Fruit fly (Drosophila melanogaster) whole organism, adult: ENCODE data around the gene CG11426.

Experiments used
- CG11617 ChIP-seq: fragments of 200-800 bp; sonication (Bioruptor generic); optimal IDR thresholded peaks from 2 replicates; lab custom pipeline; 2017; ENCODE audit warnings: mild to moderate bottlenecking, missing biosample characterization, missing genetic modification reagents, missing genetic modification characterization
- CG12768 ChIP-seq: fragments of 200-800 bp; sonication (Bioruptor generic); optimal IDR thresholded peaks from 2 replicates; lab custom pipeline; 2017; ENCODE audit warnings: missing biosample characterization, missing genetic modification characterization, mild to moderate bottlenecking, moderate library complexity, missing genetic modification reagents
- CG14711 ChIP-seq: fragments of 200-800 bp; sonication (Bioruptor generic); optimal IDR thresholded peaks from 2 replicates; lab custom pipeline; 2018; ENCODE audit warnings: missing biosample characterization, mild to moderate bottlenecking, missing genetic modification characterization, moderate library complexity
- CG1620 ChIP-seq: fragments of 200-800 bp; sonication (Bioruptor generic); optimal IDR thresholded peaks from 2 replicates; lab custom pipeline; 2016; ENCODE audit warnings: missing biosample characterization, missing genetic modification characterization
- CG33017 ChIP-seq: fragments of 200-800 bp; sonication (Bioruptor generic); optimal IDR thresholded peaks from 2 replicates; lab custom pipeline; 2018; ENCODE audit warnings: missing biosample characterization, mild to moderate bottlenecking, missing genetic modification characterization, moderate library complexity
- CG5204 ChIP-seq: fragments of 200-800 bp; sonication (Bioruptor generic); optimal IDR thresholded peaks from 2 replicates; lab custom pipeline; 2016; ENCODE audit warnings: missing biosample characterization, missing genetic modification characterization
- CG7045 ChIP-seq: fragments of 200-800 bp; sonication (Bioruptor generic); optimal IDR thresholded peaks from 2 replicates; lab custom pipeline; 2017; ENCODE audit warnings: missing biosample characterization, mild to moderate bottlenecking, missing genetic modification characterization
- CG7101 ChIP-seq: fragments of 200-800 bp; sonication (Bioruptor generic); optimal IDR thresholded peaks from 2 replicates; lab custom pipeline; 2018; ENCODE audit warnings: missing biosample characterization, mild to moderate bottlenecking, missing genetic modification characterization, moderate library complexity
- Clk ChIP-seq: fragments of 200-800 bp; sonication (Bioruptor generic); optimal IDR thresholded peaks from 2 replicates; lab custom pipeline; 2017; ENCODE audit warnings: missing biosample characterization, missing genetic modification characterization
- Crg-1 ChIP-seq: fragments of 200-800 bp; sonication (Bioruptor generic); optimal IDR thresholded peaks from 2 replicates; lab custom pipeline; 2016; ENCODE audit warnings: missing biosample characterization, missing genetic modification characterization
- Hr96 ChIP-seq: fragments of 200-800 bp; sonication (Bioruptor generic); optimal IDR thresholded peaks from 2 replicates; lab custom pipeline; 2016; ENCODE audit warnings: missing biosample characterization, missing genetic modification characterization
- Mnt ChIP-seq: fragments of 200-800 bp; sonication (Bioruptor generic); optimal IDR thresholded peaks from 2 replicates; lab custom pipeline; 2016; ENCODE audit warnings: missing biosample characterization, mild to moderate bottlenecking, missing genetic modification characterization
- bab1 ChIP-seq: fragments of 200-800 bp; sonication (Bioruptor generic); optimal IDR thresholded peaks from 3 replicates; lab custom pipeline; 2019; ENCODE audit warnings: missing biosample characterization, mild to moderate bottlenecking, missing genetic modification characterization, moderate library complexity
- cic ChIP-seq: fragments of 200-800 bp; sonication (Bioruptor generic); optimal IDR thresholded peaks from 2 replicates; lab custom pipeline; 2017; ENCODE audit warnings: missing biosample characterization, mild to moderate bottlenecking, missing genetic modification characterization, moderate library complexity
- cnc ChIP-seq, 2 experiments: fragments of >200 bp; optimal IDR thresholded peaks; 2 replicates each; lab custom pipeline; 2017
- kay ChIP-seq: fragments of 200-800 bp; sonication (Bioruptor generic); peaks from one replicate; lab custom pipeline; 2016; ENCODE audit warnings: missing biosample characterization, missing genetic modification characterization, borderline replicate concordance
- ovo ChIP-seq: fragments of 200-800 bp; sonication (Bioruptor generic); optimal IDR thresholded peaks from 2 replicates; lab custom pipeline; 2016; ENCODE audit warnings: missing biosample characterization, missing genetic modification characterization
- pad ChIP-seq: fragments of 200-800 bp; sonication (Bioruptor generic); optimal IDR thresholded peaks from 3 replicates; lab custom pipeline; 2017; ENCODE audit warnings: missing biosample characterization, missing genetic modification characterization, mild to moderate bottlenecking, moderate library complexity, missing genetic modification reagents
- tj ChIP-seq: fragments of 200-800 bp; sonication (Bioruptor generic); optimal IDR thresholded peaks from 3 replicates; lab custom pipeline; 2017; ENCODE audit warnings: missing biosample characterization, mild to moderate bottlenecking, missing genetic modification characterization, moderate library complexity
- toe ChIP-seq: fragments of 200-800 bp; sonication (Bioruptor generic); optimal IDR thresholded peaks from 2 replicates; lab custom pipeline; 2016; ENCODE audit warnings: missing biosample characterization, missing genetic modification characterization

CG11426 gene

DNA sequence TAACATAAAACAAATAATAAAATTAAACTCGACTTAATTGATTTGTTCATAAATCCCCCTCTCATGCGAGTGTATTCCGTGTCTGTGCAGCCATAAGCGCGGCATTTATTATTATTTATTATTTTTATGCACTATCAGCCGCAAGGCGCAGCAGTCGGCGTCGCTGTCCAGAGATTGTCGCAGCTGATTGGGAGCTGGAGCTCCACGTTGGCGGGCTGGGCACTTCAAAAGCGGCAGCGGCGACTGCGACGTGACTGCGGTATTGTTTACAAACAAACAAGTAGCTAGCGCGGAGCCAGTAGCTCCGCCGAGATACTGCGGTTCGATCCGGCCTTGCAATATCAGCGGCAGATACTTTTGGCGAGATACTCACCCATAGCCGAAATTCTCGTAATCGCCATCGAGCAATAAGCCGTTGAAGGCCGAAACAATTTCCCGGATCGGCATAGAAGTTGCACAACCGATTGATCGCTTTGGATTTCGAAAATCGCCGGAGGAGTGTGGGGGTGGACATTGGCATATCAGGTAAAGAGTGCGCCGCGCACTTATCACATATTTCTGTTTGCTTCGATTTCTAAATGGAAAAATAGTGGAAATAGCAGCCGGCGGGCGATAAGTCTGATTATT lies 11.3 kb upstream of the CG11426 start:
- TF ChIP-seq Mnt (GFP tag; lab: Kevin White, UChicago) (peak; percentile 26), CG14711 (tag; lab: Kevin White, UChicago) (no peak)

DNA sequence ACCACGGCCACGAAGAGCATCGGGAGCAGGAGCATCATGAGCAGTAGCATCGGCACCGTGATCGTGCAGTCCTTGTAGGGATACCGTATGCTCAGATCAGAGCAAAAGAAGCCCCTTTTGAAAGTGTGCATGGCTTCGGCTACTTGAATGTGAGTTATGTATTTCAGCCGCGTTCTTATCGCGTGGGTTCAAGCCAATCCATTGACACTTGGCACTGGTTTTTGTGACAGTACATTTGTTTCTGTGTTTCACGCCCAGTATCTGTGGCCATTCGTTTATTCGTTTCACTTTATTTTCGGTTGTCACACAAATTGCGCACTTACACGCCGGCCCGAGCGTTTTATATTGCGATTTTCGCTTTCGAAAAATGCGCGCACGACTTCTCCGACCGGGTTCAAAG lies 9.9 kb upstream of the CG11426 start:
- TF ChIP-seq Hr96 (GFP tag; lab: Kevin White, UChicago) (no peak), CG12768 (GFP tag; lab: Kevin White, UChicago) (no peak), CG5204 (no peak), Crg-1 (GFP tag; lab: Kevin White, UChicago) (no peak), cic (GFP tag; lab: Kevin White, UChicago) (no peak), pad (GFP tag; lab: Kevin White, UChicago) (no peak), CG11617 (no peak), CG7101 (tag; lab: Kevin White, UChicago) (no peak)

DNA sequence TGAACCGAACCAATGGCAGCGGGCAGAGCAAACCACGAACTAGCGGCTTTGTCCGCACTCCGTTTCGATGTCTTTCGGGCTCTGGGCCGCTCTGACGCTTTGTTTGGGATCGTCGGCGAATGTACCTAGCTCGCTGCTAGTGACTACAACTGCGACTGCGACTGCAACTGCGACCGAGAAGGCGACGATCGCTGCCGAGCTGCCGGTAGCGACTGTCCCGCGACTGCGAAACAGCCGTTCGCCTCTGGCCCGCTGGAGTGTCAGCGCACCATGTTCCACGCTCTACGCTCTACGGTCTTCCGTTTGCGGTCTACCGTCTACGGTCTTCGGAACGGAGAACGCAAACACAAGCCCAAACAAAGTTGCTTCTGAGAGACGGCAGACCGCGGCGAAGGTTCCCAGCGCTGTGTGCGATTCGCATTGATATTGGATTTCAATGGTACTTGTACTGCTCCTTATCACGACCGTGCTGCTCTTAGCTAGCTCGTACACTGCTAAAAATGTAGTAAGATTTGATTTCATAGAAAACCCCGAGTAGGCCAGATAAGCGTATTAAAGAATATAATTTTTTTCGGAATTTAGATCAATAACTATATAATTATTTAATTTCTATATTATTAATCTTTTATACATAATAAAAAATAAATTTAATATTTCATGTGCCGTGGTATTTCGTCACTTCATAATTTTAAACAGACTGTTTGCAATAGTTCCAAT lies 9.3 kb upstream of the CG11426 start, which contains the start of gene laza:
Gene laza (minus strand): TSS at position 214 of the 717 bp plus-strand sequence.
- TF ChIP-seq Mnt (GFP tag; lab: Kevin White, UChicago) (peak; percentile 68), cnc (optimal IDR thresholded peaks at IDR 0.05; lab: Kevin White, UChicago) (no peak), ovo (peak; percentile 4), kay (GFP tag; lab: Kevin White, UChicago) (peak; percentile 77), CG14711 (tag; lab: Kevin White, UChicago) (peak; percentile 7), CG7045 (GFP tag; lab: Kevin White, UChicago) (peak; percentile 14), cic (GFP tag; lab: Kevin White, UChicago) (peak; percentile 69), CG12768 (GFP tag; lab: Kevin White, UChicago) (peak; percentile 36), bab1 (GFP tag; lab: Kevin White, UChicago) (peak; percentile 68), toe (GFP tag; lab: Kevin White, UChicago) (no peak), tj (GFP tag; lab: Kevin White, UChicago) (peak; percentile 31), Crg-1 (GFP tag; lab: Kevin White, UChicago) (no peak), CG1620 (GFP tag; lab: Kevin White, UChicago) (no peak), pad (GFP tag; lab: Kevin White, UChicago) (peak; percentile 21)

DNA sequence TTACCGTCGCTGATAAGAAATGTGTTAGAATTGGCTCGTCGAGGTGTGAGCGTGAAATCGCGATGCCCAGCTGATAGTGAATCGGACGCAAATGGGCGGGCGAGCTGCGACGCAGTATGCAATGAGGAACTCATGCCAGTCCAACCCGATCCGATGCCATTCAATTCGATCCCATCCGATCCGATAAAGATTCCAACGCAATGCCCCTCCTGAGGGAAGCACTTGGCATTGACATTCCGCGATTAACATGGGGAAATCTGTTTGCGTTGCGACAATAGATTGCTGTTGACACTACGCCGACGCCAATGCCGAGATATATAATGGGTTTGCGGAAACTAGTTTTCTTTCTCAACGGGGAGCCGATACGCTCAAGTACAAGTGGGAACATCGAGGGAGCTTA lies 6.9 kb upstream of the CG11426 start:
- TF ChIP-seq Hr96 (GFP tag; lab: Kevin White, UChicago) (peak; percentile 15), CG7045 (GFP tag; lab: Kevin White, UChicago) (no peak), Clk (GFP tag; lab: Kevin White, UChicago) (no peak), CG7101 (tag; lab: Kevin White, UChicago) (no peak), Crg-1 (GFP tag; lab: Kevin White, UChicago) (peak; percentile 2), tj (GFP tag; lab: Kevin White, UChicago) (peak; percentile 11), bab1 (GFP tag; lab: Kevin White, UChicago) (no peak), CG1620 (GFP tag; lab: Kevin White, UChicago) (no peak), cic (GFP tag; lab: Kevin White, UChicago) (peak; percentile 65), cnc (optimal IDR thresholded peaks at IDR 0.05; lab: Kevin White, UChicago) (no peak), CG5204 (no peak), CG12768 (GFP tag; lab: Kevin White, UChicago) (peak; percentile 31), ovo (no peak), toe (GFP tag; lab: Kevin White, UChicago) (no peak), kay (GFP tag; lab: Kevin White, UChicago) (no peak), Mnt (GFP tag; lab: Kevin White, UChicago) (no peak), CG11617 (no peak), pad (GFP tag; lab: Kevin White, UChicago) (peak; percentile 65), CG33017 (tag; lab: Kevin White, UChicago) (no peak), CG14711 (tag; lab: Kevin White, UChicago) (no peak)

- TF ChIP-seq Clk (GFP tag; lab: Kevin White, UChicago) (no peak), pad (GFP tag; lab: Kevin White, UChicago) (peak; percentile 54), Hr96 (GFP tag; lab: Kevin White, UChicago) (no peak)
Measured at dm6 chr3L:22465486-22466402, 4.6 kb upstream of the CG11426 start, which contains the start of gene CG11438. TSS of gene CG11438 (plus strand) at chr3L:22465619.
